Fruit fly (Drosophila melanogaster) whole organism, embryonic: ENCODE data around the gene msd1.

Experiments used
- Abd-B ChIP-seq: fragments of 200-800 bp; sonication (Bioruptor generic); optimal IDR thresholded peaks from 2 replicates; lab custom pipeline; 2018; ENCODE audit warnings: missing biosample characterization, mild to moderate bottlenecking, missing genetic modification characterization, moderate library complexity
- Ada2b ChIP-seq: fragments of 200-800 bp; sonication (Bioruptor generic); IDR thresholded peaks from 2 replicates; pipeline ENCODE4 v1.3.6; 2022; ENCODE audit warnings: missing biosample characterization, missing genetic modification characterization
- Asciz ChIP-seq: fragments of 200-800 bp; sonication (Bioruptor generic); optimal IDR thresholded peaks from 2 replicates; lab custom pipeline; 2017; ENCODE audit warnings: missing biosample characterization, mild to moderate bottlenecking, missing genetic modification characterization, missing genetic modification reagents
- CG1024 ChIP-seq: fragments of 200-800 bp; sonication (Bioruptor generic); IDR thresholded peaks from 2 replicates; pipeline ENCODE4 v1.3.6; 2022; ENCODE audit warnings: missing biosample characterization, missing genetic modification characterization
- CG11247 ChIP-seq: fragments of 200-800 bp; sonication (Bioruptor generic); IDR thresholded peaks from 2 replicates; pipeline ENCODE4 v1.3.6; 2022; ENCODE audit warnings: missing biosample characterization, missing genetic modification characterization
- CG12236 ChIP-seq: fragments of 200-800 bp; sonication (Bioruptor generic); optimal IDR thresholded peaks from 2 replicates; lab custom pipeline; 2016; ENCODE audit warnings: missing biosample characterization, missing genetic modification characterization
- CG12659 ChIP-seq: fragments of 200-800 bp; sonication (Bioruptor generic); optimal IDR thresholded peaks from 3 replicates; lab custom pipeline; 2017; ENCODE audit warnings: mild to moderate bottlenecking, missing biosample characterization, missing genetic modification reagents, missing genetic modification characterization
- CG13287 ChIP-seq: fragments of 200-800 bp; sonication (Bioruptor generic); IDR thresholded peaks from 2 replicates; pipeline ENCODE4 v1.3.6; 2022; ENCODE audit warnings: missing biosample characterization, missing genetic modification characterization; ENCODE audit not compliant: partially characterized antibody
- CG13424 ChIP-seq: fragments of 200-800 bp; sonication (Bioruptor generic); optimal IDR thresholded peaks from 2 replicates; lab custom pipeline; 2019; ENCODE audit warnings: missing biosample characterization, mild to moderate bottlenecking, missing genetic modification characterization, moderate library complexity
- CG14014 ChIP-seq: fragments of 200-800 bp; sonication (Bioruptor generic); IDR thresholded peaks from 2 replicates; pipeline ENCODE4 v1.3.6; 2022; ENCODE audit warnings: missing biosample characterization, missing genetic modification characterization
- CG15269 ChIP-seq: fragments of 200-800 bp; sonication (Bioruptor generic); optimal IDR thresholded peaks from 2 replicates; lab custom pipeline; 2018; ENCODE audit warnings: missing biosample characterization, mild to moderate bottlenecking, missing genetic modification characterization, moderate library complexity
- CG15601 ChIP-seq: fragments of 200-800 bp; sonication (Bioruptor generic); optimal IDR thresholded peaks from 3 replicates; lab custom pipeline; 2019; ENCODE audit warnings: missing biosample characterization, mild to moderate bottlenecking, missing genetic modification characterization, moderate library complexity
- CG1647 ChIP-seq: fragments of 200-800 bp; sonication (Bioruptor generic); optimal IDR thresholded peaks from 3 replicates; lab custom pipeline; 2016; ENCODE audit warnings: missing biosample characterization, missing genetic modification characterization
- CG17328 ChIP-seq: fragments of 200-800 bp; sonication (Bioruptor generic); IDR thresholded peaks from 2 replicates; pipeline ENCODE4 v1.3.6; 2022; ENCODE audit warnings: missing biosample characterization, missing genetic modification characterization
- CG18011 ChIP-seq: fragments of 200-800 bp; sonication (Bioruptor generic); optimal IDR thresholded peaks from 2 replicates; lab custom pipeline; 2017; ENCODE audit warnings: missing biosample characterization, missing genetic modification characterization, mild to moderate bottlenecking, moderate library complexity, missing genotype
- CG2712 ChIP-seq: fragments of 200-800 bp; optimal IDR thresholded peaks from 3 replicates; lab custom pipeline; 2019; ENCODE audit warnings: missing biosample characterization, mild to moderate bottlenecking, missing genetic modification characterization, moderate library complexity
- CG31441 ChIP-seq: fragments of 200-800 bp; sonication (Bioruptor generic); IDR thresholded peaks from 2 replicates; pipeline ENCODE4 v1.3.6; 2022; ENCODE audit warnings: missing biosample characterization, missing genetic modification characterization
- CG32767 ChIP-seq: fragments of 200-800 bp; sonication (Bioruptor generic); IDR thresholded peaks from 2 replicates; pipeline ENCODE4 v1.3.6; 2022; ENCODE audit warnings: missing biosample characterization, missing genetic modification characterization
- CG4282 ChIP-seq: fragments of 200-800 bp; sonication (Bioruptor generic); optimal IDR thresholded peaks from 2 replicates; lab custom pipeline; 2016; ENCODE audit warnings: missing biosample characterization, missing genetic modification characterization
- CG6813 ChIP-seq: fragments of 200-800 bp; sonication (Bioruptor generic); optimal IDR thresholded peaks from 2 replicates; lab custom pipeline; 2017; ENCODE audit warnings: missing biosample characterization, missing genetic modification characterization, mild to moderate bottlenecking, moderate library complexity, missing genetic modification reagents
- CG7963 ChIP-seq: fragments of 200-800 bp; sonication (Bioruptor generic); IDR thresholded peaks from 3 replicates; pipeline ENCODE4 v1.3.6; 2022; ENCODE audit warnings: missing biosample characterization, missing genetic modification characterization; ENCODE audit not compliant: partially characterized antibody
- CG8765 ChIP-seq: fragments of 200-800 bp; sonication (Bioruptor generic); IDR thresholded peaks from 2 replicates; pipeline ENCODE4 v1.3.6; 2022; ENCODE audit warnings: missing biosample characterization, missing genetic modification characterization
- CkIIα-i1 ChIP-seq: fragments of 200-800 bp; sonication (Bioruptor generic); IDR thresholded peaks from 2 replicates; pipeline ENCODE4 v1.3.6; 2022; ENCODE audit warnings: missing biosample characterization, missing genetic modification characterization
- CrebB ChIP-seq: fragments of 200-800 bp; sonication (Bioruptor generic); optimal IDR thresholded peaks from 3 replicates; lab custom pipeline; 2018; ENCODE audit warnings: missing biosample characterization, mild to moderate bottlenecking, missing genetic modification characterization
- Fer2 ChIP-seq: fragments of 200-800 bp; sonication (Bioruptor generic); optimal IDR thresholded peaks from 2 replicates; lab custom pipeline; 2018; ENCODE audit warnings: missing biosample characterization, mild to moderate bottlenecking, missing genetic modification characterization, moderate library complexity
- Lhr ChIP-seq: fragments of 200-800 bp; sonication (Bioruptor generic); optimal IDR thresholded peaks from 3 replicates; lab custom pipeline; 2017; ENCODE audit warnings: mild to moderate bottlenecking, missing biosample characterization, missing genetic modification reagents, missing genetic modification characterization
- Vsx1 ChIP-seq: fragments of 200-800 bp; sonication (Bioruptor generic); optimal IDR thresholded peaks from 2 replicates; lab custom pipeline; 2017; ENCODE audit warnings: missing biosample characterization, mild to moderate bottlenecking, missing genetic modification characterization, missing genetic modification reagents
- cato ChIP-seq: fragments of 200-800 bp; sonication (Bioruptor generic); optimal IDR thresholded peaks from 2 replicates; lab custom pipeline; 2016; ENCODE audit warnings: missing biosample characterization, missing genetic modification characterization, borderline replicate concordance
- chif ChIP-seq, 2 experiments: fragments of 200-800 bp; sonication (Bioruptor generic); optimal IDR thresholded peaks; 3 replicates each; lab custom pipeline; 2016; ENCODE audit warnings: missing biosample characterization in 2 of 2, missing genetic modification characterization in 2 of 2
- chinmo ChIP-seq: fragments of 200-800 bp; sonication (Bioruptor generic); IDR thresholded peaks from 4 replicates; pipeline ENCODE4 v1.3.6; 2022; ENCODE audit warnings: missing biosample characterization, missing genetic modification characterization; ENCODE audit not compliant: partially characterized antibody
- dmrt99B ChIP-seq: fragments of 200-800 bp; sonication (Bioruptor generic); optimal IDR thresholded peaks from 2 replicates; lab custom pipeline; 2018; ENCODE audit warnings: missing biosample characterization, mild to moderate bottlenecking, missing genetic modification characterization, moderate library complexity
- dpn ChIP-seq, 2 experiments: fragments of 200-800 bp; sonication (Bioruptor generic); optimal IDR thresholded peaks; 3 replicates each; lab custom pipeline; 2016; ENCODE audit warnings: missing biosample characterization in 2 of 2, missing genetic modification characterization in 2 of 2
- grau ChIP-seq: fragments of 200-800 bp; optimal IDR thresholded peaks from 3 replicates; lab custom pipeline; 2019; ENCODE audit warnings: missing biosample characterization, mild to moderate bottlenecking, missing genetic modification characterization, moderate library complexity
- inv ChIP-seq: fragments of 200-800 bp; sonication (Bioruptor generic); IDR thresholded peaks from 2 replicates; pipeline ENCODE4 v1.3.6; 2022; ENCODE audit warnings: missing biosample characterization, missing genetic modification characterization; ENCODE audit not compliant: partially characterized antibody
- lab ChIP-seq: fragments of 200-800 bp; sonication (Bioruptor generic); optimal IDR thresholded peaks from 3 replicates; lab custom pipeline; 2017; ENCODE audit warnings: missing biosample characterization, missing genetic modification characterization, mild to moderate bottlenecking, moderate library complexity, missing genetic modification reagents
- lbe ChIP-seq: fragments of 200-800 bp; sonication (Bioruptor generic); optimal IDR thresholded peaks from 2 replicates; lab custom pipeline; 2016; ENCODE audit warnings: missing biosample characterization, mild to moderate bottlenecking, missing genetic modification characterization
- lilli ChIP-seq: fragments of 200-800 bp; sonication (Bioruptor generic); optimal IDR thresholded peaks from 3 replicates; lab custom pipeline; 2016; ENCODE audit warnings: missing biosample characterization, missing genetic modification characterization
- lola ChIP-seq, 3 experiments: fragments of >200 bp in 2 of 3; fragments of 200-800 bp in 1 of 3; sonication (Bioruptor generic) in 1 of 3; optimal IDR thresholded peaks; 2 replicates each; lab custom pipeline; 2017 to 2019; ENCODE audit warnings: missing biosample characterization in 3 of 3, missing genetic modification characterization in 3 of 3, mild to moderate bottlenecking in 1 of 3, moderate library complexity in 1 of 3
- luna ChIP-seq: fragments of 200-800 bp; sonication (Bioruptor generic); optimal IDR thresholded peaks from 2 replicates; lab custom pipeline; 2016; ENCODE audit warnings: missing biosample characterization, missing genetic modification characterization
- nerfin-1 ChIP-seq: fragments of 200-800 bp; sonication (Bioruptor generic); optimal IDR thresholded peaks from 3 replicates; lab custom pipeline; 2019; ENCODE audit warnings: missing biosample characterization, mild to moderate bottlenecking, missing genetic modification characterization, moderate library complexity
- oc ChIP-seq: fragments of 200-800 bp; sonication (Bioruptor generic); optimal IDR thresholded peaks from 2 replicates; lab custom pipeline; 2018; ENCODE audit warnings: missing biosample characterization, mild to moderate bottlenecking, missing genetic modification characterization, moderate library complexity
- pita ChIP-seq: fragments of 200-800 bp; sonication (Bioruptor generic); optimal IDR thresholded peaks from 2 replicates; lab custom pipeline; 2017; ENCODE audit warnings: missing biosample characterization, mild to moderate bottlenecking, missing genetic modification characterization
- pros ChIP-seq: fragments of 200-800 bp; sonication (Bioruptor generic); optimal IDR thresholded peaks from 3 replicates; lab custom pipeline; 2019; ENCODE audit warnings: missing biosample characterization, mild to moderate bottlenecking, missing genetic modification characterization, moderate library complexity
- sug ChIP-seq: fragments of 200-800 bp; optimal IDR thresholded peaks from 2 replicates; lab custom pipeline; 2019; ENCODE audit warnings: missing biosample characterization, mild to moderate bottlenecking, missing genetic modification characterization, moderate library complexity
- tin ChIP-seq: fragments of 200-800 bp; sonication (Bioruptor generic); optimal IDR thresholded peaks from 3 replicates; lab custom pipeline; 2016; ENCODE audit warnings: missing biosample characterization, missing genetic modification characterization
- twi ChIP-seq: fragments of 200-800 bp; optimal IDR thresholded peaks from 2 replicates; lab custom pipeline; 2019; ENCODE audit warnings: missing biosample characterization, mild to moderate bottlenecking, missing genetic modification characterization, moderate library complexity

The msd1 gene

dm6 chr3L:1374438-1375133 is 43.0 kb downstream of the msd1 start (continued):
- TF ChIP-seq CG1647 (GFP tag; lab: Kevin White, UChicago) (no peak), CG13287 (GFP tag; lab: Robert Waterston, UW) (no peak), Abd-B (no peak), pita (GFP tag; lab: Kevin White, UChicago) (no peak), CG4282 (no peak), Lhr (GFP tag; lab: Kevin White, UChicago) (no peak), CG12236 (GFP tag; lab: Kevin White, UChicago) (no peak), luna (GFP tag; lab: Kevin White, UChicago) (no peak), CG15269 (tag; lab: Kevin White, UChicago) (peak; percentile 21), tin (GFP tag; lab: Kevin White, UChicago) (no peak), grau (tag; lab: Kevin White, UChicago) (peak; percentile 77), lbe (GFP tag; lab: Kevin White, UChicago) (peak; percentile 38), lola (GFP tag; optimal IDR thresholded peaks at IDR 0.05; lab: Kevin White, UChicago) (no peak), Vsx1 (GFP tag; lab: Kevin White, UChicago) (no peak), sug (tag; lab: Kevin White, UChicago) (no peak), cato (GFP tag; lab: Kevin White, UChicago) (no peak), pros (no peak), CrebB (no peak)
- TF ChIP-seq, all 482 proteins: peak for 47

DNA sequence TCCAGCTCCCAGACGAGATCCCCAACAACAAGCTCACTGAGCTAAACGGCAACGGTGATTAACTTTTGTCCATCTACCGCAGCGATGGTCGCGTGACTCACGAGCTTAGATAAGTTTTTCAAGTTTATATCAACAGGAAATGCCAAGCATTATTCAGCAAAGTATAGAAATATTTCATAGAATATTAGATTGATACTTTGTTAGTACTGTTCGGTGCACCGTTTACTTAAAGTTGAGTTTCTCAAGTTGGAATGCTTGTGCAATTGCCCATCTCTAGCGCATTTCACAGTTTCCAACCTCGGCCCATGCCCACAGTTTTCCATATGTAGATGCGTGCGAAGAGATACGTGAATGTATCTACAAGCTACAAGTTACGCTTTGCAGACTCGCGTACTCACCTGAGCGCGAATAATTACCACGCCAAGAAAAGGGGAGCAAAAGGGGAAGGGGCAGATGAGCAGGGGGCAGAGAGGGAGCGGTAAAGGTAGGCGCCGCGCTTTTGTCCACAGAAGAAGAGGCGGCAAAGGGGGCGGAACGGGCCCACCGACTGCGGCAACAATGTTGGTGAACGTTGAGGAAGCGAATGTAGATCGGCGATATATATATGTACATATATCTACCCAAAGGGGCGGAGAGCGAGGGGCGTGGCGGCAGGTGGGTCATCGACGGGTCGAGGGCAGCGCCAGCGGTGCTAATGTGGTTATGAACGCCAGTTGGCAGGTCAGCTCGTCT is 44.6 kb downstream of the msd1 start:
- no peak for TF ChIP-seq CG6813 (GFP tag; lab: Kevin White, UChicago)
- TF ChIP-seq CkIIα-i1 (GFP tag; lab: Robert Waterston, UW) = no peak
- TF ChIP-seq CG31441 (GFP tag; lab: Robert Waterston, UW) = peak; percentile 74
- TF ChIP-seq chif (GFP tag; optimal IDR thresholded peaks at IDR 0.05; lab: Kevin White, UChicago) = peak; percentile 31 to 35
- no peak for TF ChIP-seq nerfin-1 (tag; lab: Kevin White, UChicago)
- TF ChIP-seq dmrt99B (tag; lab: Kevin White, UChicago) = peak; percentile 63
- TF ChIP-seq chinmo = no peak
- TF ChIP-seq CG11247 = no peak
- TF ChIP-seq oc (tag; lab: Kevin White, UChicago) = peak; percentile 70
- no peak for TF ChIP-seq CG7963 (GFP tag; lab: Robert Waterston, UW)
- TF ChIP-seq CG18011 = peak; percentile 37
- TF ChIP-seq inv (GFP tag; lab: Robert Waterston, UW) = peak; percentile 38; the same call in 1 of the 2 replicates
- peak; percentile 51 for TF ChIP-seq CG13424 (tag; lab: Kevin White, UChicago)
- peak; percentile 31 for TF ChIP-seq CG12659 (GFP tag; lab: Kevin White, UChicago)
- 0 out of 2 replicates have a peak, but pooled peaks have one; percentile 21 for TF ChIP-seq Ada2b (GFP tag; lab: Robert Waterston, UW)
- TF ChIP-seq CG32767 (GFP tag; lab: Robert Waterston, UW) = peak; percentile 57; the same call in 1 of the 2 replicates
- TF ChIP-seq Asciz = peak; percentile 35
- TF ChIP-seq CG14014 = 0 out of 2 replicates have a peak, but pooled peaks have one; percentile 34
- TF ChIP-seq CG2712 = peak; percentile 71
- peak; percentile 41 for TF ChIP-seq CG15601
- peak; percentile 60; the same call in 1 of the 2 replicates for TF ChIP-seq CG17328 (GFP tag; lab: Robert Waterston, UW)
- TF ChIP-seq CG1024 (GFP tag; lab: Robert Waterston, UW) = no peak
- TF ChIP-seq lab = peak; percentile 54
- TF ChIP-seq dpn (GFP tag; optimal IDR thresholded peaks at IDR 0.05; lab: Kevin White, UChicago) = peak; percentile 21 to 43
- peak; percentile 25 for TF ChIP-seq lilli (GFP tag; lab: Kevin White, UChicago)
- TF ChIP-seq Fer2 (tag; lab: Kevin White, UChicago) = no peak
- TF ChIP-seq twi (tag; lab: Kevin White, UChicago) = no peak
- no peak for TF ChIP-seq CG8765 (GFP tag; lab: Robert Waterston, UW)
